Fruit fly (Drosophila melanogaster): Measurements from ENCODE around the gene bchs.

Gene bchs

dm6 chr2L:5902898-5903297 is 4.1 kb upstream of the bchs start (continued):
- TF ChIP-seq CG2116 (GFP tag; optimal IDR thresholded peaks at IDR 0.05) (no peak), MBD-R2 (GFP tag; IDR thresholded peaks at IDR 0.05) (no peak), CG4424 (GFP tag; optimal IDR thresholded peaks at IDR 0.05) (no peak), odd (GFP tag; optimal IDR thresholded peaks at IDR 0.05) (no peak), Pdp1 (GFP tag; optimal IDR thresholded peaks at IDR 0.05) (peak in 1 of 2 experiments; percentile 38), CG4617 (GFP tag; optimal IDR thresholded peaks at IDR 0.05; ENCODE audit: borderline replicate concordance) (no peak), tll (GFP tag; optimal IDR thresholded peaks at IDR 0.05) (peak in 1 of 2 experiments; percentile 41), schlank (tag; optimal IDR thresholded peaks at IDR 0.05) (no peak), HLHmδ (GFP tag; optimal IDR thresholded peaks at IDR 0.05) (peak; percentile 34), hkb (optimal IDR thresholded peaks at IDR 0.05) (no peak), hkb (GFP tag; IDR thresholded peaks at IDR 0.05) (no peak), CG12391 (tag; optimal IDR thresholded peaks at IDR 0.05) (no peak), prd (optimal IDR thresholded peaks at IDR 0.05) (no peak), prd (GFP tag; IDR thresholded peaks at IDR 0.05) (peak; percentile 27; the same call in 1 of the 3 replicates), zen (tag; optimal IDR thresholded peaks at IDR 0.05) (peak; percentile 78), CG1529 (GFP tag; optimal IDR thresholded peaks at IDR 0.05) (no peak), kah (GFP tag; optimal IDR thresholded peaks at IDR 0.05) (peak; percentile 25), CG4282 (GFP tag; optimal IDR thresholded peaks at IDR 0.05) (no peak), vvl (GFP tag; IDR thresholded peaks at IDR 0.05) (no peak), CG31388 (GFP tag; optimal IDR thresholded peaks at IDR 0.05) (no peak), CG6813 (GFP tag; optimal IDR thresholded peaks at IDR 0.05) (no peak), pros (GFP tag; optimal IDR thresholded peaks at IDR 0.05) (peak; percentile 80), CG2199 (GFP tag; IDR thresholded peaks at IDR 0.05) (0 out of 3 replicates have a peak, but pooled peaks have one; percentile 18), CG18262 (tag; optimal IDR thresholded peaks at IDR 0.05) (no peak), CG12219 (GFP tag; optimal IDR thresholded peaks at IDR 0.05) (no peak), kay (GFP tag; optimal IDR thresholded peaks at IDR 0.05) (no peak), Gug (GFP tag; IDR thresholded peaks at IDR 0.05) (no peak), CG2889 (GFP tag; IDR thresholded peaks at IDR 0.05) (no peak), dati (GFP tag; IDR thresholded peaks at IDR 0.05) (no peak), ara (GFP tag; IDR thresholded peaks at IDR 0.05) (0 out of 2 replicates have a peak, but pooled peaks have one; percentile 6), CG4820 (GFP tag; optimal IDR thresholded peaks at IDR 0.05) (no peak), CG17361 (GFP tag; IDR thresholded peaks at IDR 0.05) (no peak), CG18619 (GFP tag; optimal IDR thresholded peaks at IDR 0.05) (no peak)

- TF ChIP-seq CG4707 (GFP tag; optimal IDR thresholded peaks at IDR 0.05), result no peak
- TF ChIP-seq crol (GFP tag; IDR thresholded peaks at IDR 0.05), result no peak
- TF ChIP-seq CG15696 (tag; optimal IDR thresholded peaks at IDR 0.05), result peak; percentile 10
- TF ChIP-seq Elba2 (GFP tag; optimal IDR thresholded peaks at IDR 0.05), result no peak
- TF ChIP-seq CG14441 (GFP tag; IDR thresholded peaks at IDR 0.05), result no peak
- TF ChIP-seq Ets65A (GFP tag), result no peak
- TF ChIP-seq chm (GFP tag; IDR thresholded peaks at IDR 0.05), result peak; percentile 38; the same call in 1 of the 2 replicates
- no peak for TF ChIP-seq CG4404 (GFP tag; IDR thresholded peaks at IDR 0.05)
- TF ChIP-seq dysf (GFP tag; IDR thresholded peaks at IDR 0.05), result peak; percentile 10; the same call in 1 of the 3 replicates
- TF ChIP-seq sens (GFP tag), result peak; percentile 58
- TF ChIP-seq Xrp1 (GFP tag; IDR thresholded peaks at IDR 0.05), result peak; percentile 22; the same call in 1 of the 2 replicates
- no peak for TF ChIP-seq corto (GFP tag; optimal IDR thresholded peaks at IDR 0.05)
- no peak for TF ChIP-seq slp2 (GFP tag; optimal IDR thresholded peaks at IDR 0.05)
- TF ChIP-seq stwl (tag; optimal IDR thresholded peaks at IDR 0.05), result no peak
Observed at dm6 chr2L:5904585-5904984, 2.4 kb upstream of the bchs start, which contains the start of gene CG9021. Gene CG9021 (minus strand): TSS chr2L:5904689.
